Fruit fly (Drosophila melanogaster) whole organism, wandering third instar larva: ENCODE data around the gene Arv1.

Experiments
- Abd-B ChIP-seq: fragments of >200 bp; optimal IDR thresholded peaks from 2 replicates; lab custom pipeline; 2017; ENCODE audit warnings: missing biosample characterization, missing genetic modification characterization
- CG32264 ChIP-seq: fragments of 200-800 bp; sonication (Bioruptor generic); optimal IDR thresholded peaks from 2 replicates; lab custom pipeline; 2016; ENCODE audit warnings: missing biosample characterization, missing genetic modification characterization
- CG9705 ChIP-seq: fragments of 200-800 bp; sonication (Bioruptor generic); optimal IDR thresholded peaks from 2 replicates; lab custom pipeline; 2018; ENCODE audit warnings: missing biosample characterization, mild to moderate bottlenecking, missing genetic modification characterization
- CrebA ChIP-seq: fragments of 200-800 bp; sonication (Bioruptor generic); optimal IDR thresholded peaks from 2 replicates; lab custom pipeline; 2016; ENCODE audit warnings: missing biosample characterization, mild to moderate bottlenecking, missing genetic modification characterization, borderline replicate concordance
- Dfd ChIP-seq: fragments of >200 bp; optimal IDR thresholded peaks from 2 replicates; lab custom pipeline; 2017; ENCODE audit warnings: missing biosample characterization, missing genetic modification characterization
- Dif ChIP-seq: fragments of 200-275, 200-300 bp; sonication (Bioruptor generic); optimal IDR thresholded peaks from 2 replicates; lab custom pipeline; 2018; ENCODE audit warnings: missing biosample characterization, missing genetic modification characterization; ENCODE audit not compliant: partially characterized antibody
- GATAd ChIP-seq: sonication (Bioruptor generic); optimal IDR thresholded peaks from 2 replicates; lab custom pipeline; 2016; ENCODE audit warnings: missing biosample characterization, missing genetic modification characterization
- HLH106 ChIP-seq: fragments of 200-800 bp; optimal IDR thresholded peaks from 3 replicates; lab custom pipeline; 2019; ENCODE audit warnings: missing biosample characterization, mild to moderate bottlenecking, missing genetic modification characterization, moderate library complexity
- Hnf4 ChIP-seq: fragments of 200-800 bp; sonication (Bioruptor generic); optimal IDR thresholded peaks from 2 replicates; lab custom pipeline; 2016; ENCODE audit warnings: missing biosample characterization, mild to moderate bottlenecking, missing genetic modification characterization
- Hr78 ChIP-seq: fragments of >200 bp; optimal IDR thresholded peaks from 2 replicates; lab custom pipeline; 2017; ENCODE audit warnings: missing biosample characterization, missing genetic modification characterization
- Hr83 ChIP-seq: fragments of 200-300 bp; sonication (Bioruptor generic); optimal IDR thresholded peaks from 2 replicates; lab custom pipeline; 2016; ENCODE audit warnings: missing biosample characterization, mild to moderate bottlenecking, missing genetic modification characterization, moderate library complexity; ENCODE audit not compliant: poor library complexity, severe bottlenecking
- Jra ChIP-seq: sonication (Bioruptor generic); optimal IDR thresholded peaks from 2 replicates; lab custom pipeline; 2016; ENCODE audit warnings: missing biosample characterization, missing genetic modification characterization
- Mio ChIP-seq: sonication (Bioruptor generic); optimal IDR thresholded peaks from 2 replicates; lab custom pipeline; 2016; ENCODE audit warnings: missing biosample characterization, missing genetic modification characterization
- Myc ChIP-seq: fragments of >200 bp; optimal IDR thresholded peaks from 2 replicates; lab custom pipeline; 2017
- N ChIP-seq: fragments of >200 bp; optimal IDR thresholded peaks from 2 replicates; lab custom pipeline; 2018; ENCODE audit warnings: missing biosample characterization, missing external identifiers, missing genetic modification characterization
- OdsH ChIP-seq: fragments of 200-800 bp; sonication (Bioruptor generic); optimal IDR thresholded peaks from 2 replicates; lab custom pipeline; 2016; ENCODE audit warnings: missing biosample characterization, mild to moderate bottlenecking, missing genetic modification characterization
- Rel ChIP-seq, 2 experiments: fragments of 200-800 bp; sonication (Bioruptor generic) in 1 of 2; optimal IDR thresholded peaks; 2 replicates in 1 of 2; 3 replicates in 1 of 2; lab custom pipeline; 2016 to 2019; ENCODE audit warnings: mild to moderate bottlenecking in 2 of 2, missing biosample characterization in 2 of 2, missing genetic modification characterization in 2 of 2, moderate library complexity in 1 of 2
- Sp1 ChIP-seq: fragments of 200-800 bp; sonication (Bioruptor generic); optimal IDR thresholded peaks from 3 replicates; lab custom pipeline; 2019; ENCODE audit warnings: missing biosample characterization, mild to moderate bottlenecking, missing genetic modification characterization, moderate library complexity
- Vsx2 ChIP-seq: fragments of 200-300, 225-300 bp; sonication (Bioruptor generic); optimal IDR thresholded peaks from 2 replicates; lab custom pipeline; 2018; ENCODE audit warnings: missing biosample characterization, missing genetic modification characterization; ENCODE audit not compliant: partially characterized antibody
- br ChIP-seq: fragments of 200-800 bp; sonication (Bioruptor generic); optimal IDR thresholded peaks from 2 replicates; lab custom pipeline; 2016; ENCODE audit warnings: missing biosample characterization, missing genetic modification characterization
- brk ChIP-seq: fragments of 200-800 bp; sonication (Bioruptor generic); optimal IDR thresholded peaks from 2 replicates; lab custom pipeline; 2016; ENCODE audit warnings: missing biosample characterization, mild to moderate bottlenecking, missing genetic modification characterization
- dl ChIP-seq, 2 experiments: fragments of 175-275, 200-275 bp in 1 of 2; fragments of 200-275 bp in 1 of 2; sonication (Bioruptor generic); optimal IDR thresholded peaks; lab custom pipeline; 2018; ENCODE audit warnings: mild to moderate bottlenecking in 2 of 2, missing biosample characterization in 2 of 2, missing genetic modification characterization in 2 of 2, moderate library complexity in 2 of 2; ENCODE audit not compliant: partially characterized antibody in 2 of 2, insufficient read depth in 1 of 2
- dmrt93B ChIP-seq: fragments of 200-800 bp; sonication (Bioruptor generic); optimal IDR thresholded peaks from 2 replicates; lab custom pipeline; 2018; ENCODE audit warnings: missing biosample characterization, mild to moderate bottlenecking, missing genetic modification characterization
- dsf ChIP-seq: sonication (Bioruptor generic); optimal IDR thresholded peaks from 2 replicates; lab custom pipeline; 2016; ENCODE audit warnings: missing biosample characterization, missing genetic modification characterization, borderline replicate concordance
- ey ChIP-seq: fragments of 200-800 bp; sonication (Bioruptor generic); optimal IDR thresholded peaks from 2 replicates; lab custom pipeline; 2016; ENCODE audit warnings: missing biosample characterization, missing genetic modification characterization
- foxo ChIP-seq, 2 experiments: fragments of 200-800 bp; sonication (Bioruptor generic); optimal IDR thresholded peaks; 2 replicates in 1 of 2; 3 replicates in 1 of 2; lab custom pipeline; 2016 to 2017; ENCODE audit warnings: missing biosample characterization in 2 of 2, missing genetic modification characterization in 2 of 2
- fru ChIP-seq: fragments of 200-800 bp; sonication (Bioruptor generic); optimal IDR thresholded peaks from 3 replicates; lab custom pipeline; 2016; ENCODE audit warnings: missing biosample characterization, mild to moderate bottlenecking, missing genetic modification characterization
- h ChIP-seq: fragments of 200-800 bp; sonication (Bioruptor generic); optimal IDR thresholded peaks from 3 replicates; lab custom pipeline; 2016; ENCODE audit warnings: missing biosample characterization, mild to moderate bottlenecking, missing genetic modification characterization
- jim ChIP-seq: fragments of 175-275, 200-325 bp; sonication (Bioruptor generic); optimal IDR thresholded peaks from 2 replicates; lab custom pipeline; 2016; ENCODE audit warnings: missing biosample characterization, mild to moderate bottlenecking, missing genetic modification characterization
- lola ChIP-seq: fragments of >200 bp; optimal IDR thresholded peaks from 2 replicates; lab custom pipeline; 2017; ENCODE audit warnings: missing biosample characterization, missing genetic modification characterization
- pan ChIP-seq: fragments of >200 bp; optimal IDR thresholded peaks from 2 replicates; lab custom pipeline; 2017
- psq ChIP-seq: fragments of 200-800 bp; sonication (Bioruptor generic); optimal IDR thresholded peaks from 3 replicates; lab custom pipeline; 2017; ENCODE audit warnings: missing biosample characterization, mild to moderate bottlenecking, missing genetic modification characterization, moderate library complexity
- rgr ChIP-seq: fragments of 200-800 bp; sonication (Bioruptor generic); optimal IDR thresholded peaks from 3 replicates; lab custom pipeline; 2016; ENCODE audit warnings: missing biosample characterization, mild to moderate bottlenecking, missing genetic modification characterization
- sage ChIP-seq: fragments of 200-800 bp; sonication (Bioruptor generic); optimal IDR thresholded peaks from 2 replicates; lab custom pipeline; 2016; ENCODE audit warnings: missing biosample characterization, mild to moderate bottlenecking, missing genetic modification characterization
- sv ChIP-seq: fragments of 200-800 bp; sonication (Bioruptor generic); optimal IDR thresholded peaks from 3 replicates; lab custom pipeline; 2016; ENCODE audit warnings: missing biosample characterization, missing genetic modification characterization
- tai ChIP-seq: sonication (Bioruptor generic); optimal IDR thresholded peaks from 2 replicates; lab custom pipeline; 2016; ENCODE audit warnings: missing biosample characterization, missing genetic modification characterization
- usp ChIP-seq: fragments of >200 bp; optimal IDR thresholded peaks from 2 replicates; lab custom pipeline; 2017; ENCODE audit warnings: missing biosample characterization, missing genetic modification characterization
- woc ChIP-seq: sonication (Bioruptor generic); optimal IDR thresholded peaks from 2 replicates; lab custom pipeline; 2016; ENCODE audit warnings: missing biosample characterization, mild to moderate bottlenecking, missing genetic modification characterization

Arv1 gene

dm6 chr3L:21507955-21508354 lies 21.2 kb downstream of the Arv1 start:
- TF ChIP-seq CG9705 (GFP tag; lab: Kevin White, UChicago): no peak
- TF ChIP-seq Mio (GFP tag; lab: Kevin White, UChicago): no peak
- no peak for TF ChIP-seq CG32264 (GFP tag; lab: Kevin White, UChicago)
- no peak for TF ChIP-seq sage (GFP tag; lab: Kevin White, UChicago)
- no peak for TF ChIP-seq usp (GFP tag; lab: Kevin White, UChicago)
- TF ChIP-seq pan: no peak
- no peak for TF ChIP-seq Abd-B

DNA sequence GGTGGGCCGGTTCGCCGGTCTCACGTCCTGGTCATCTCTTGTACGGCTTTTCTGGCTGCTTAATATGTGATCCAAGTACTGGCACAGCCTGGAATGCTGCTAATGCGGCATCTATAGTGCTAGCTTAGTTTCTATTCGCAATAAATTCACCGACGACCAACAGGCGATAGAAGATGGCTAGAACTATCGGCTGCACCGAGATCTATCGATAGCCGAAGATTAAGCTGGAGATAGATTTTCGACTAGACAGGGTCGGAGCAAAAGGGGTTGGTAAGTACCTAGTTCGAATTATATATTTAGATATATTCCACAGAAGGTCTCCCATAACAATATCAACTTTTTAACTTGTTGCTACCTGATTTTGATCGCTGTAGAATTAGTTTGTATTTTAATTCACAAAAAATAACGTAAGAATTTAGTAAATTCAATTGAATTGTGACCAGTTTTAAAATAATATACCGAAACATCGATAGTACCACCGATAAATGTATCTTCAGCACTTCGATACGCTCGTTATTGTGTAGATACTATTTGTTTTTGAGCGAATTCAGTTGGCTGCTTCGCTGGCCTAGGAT lies 21.7 kb downstream of the Arv1 start, which contains the start of the genes Glg1 and M6:
TSS of gene Glg1 (minus strand) at position 185 of the 575 bp plus-strand sequence.
TSS of gene M6 (plus strand) at position 499 of the 575 bp plus-strand sequence.
- TF ChIP-seq brk (no peak), ey (GFP tag; lab: Kevin White, UChicago) (peak; percentile 72), Myc (lab: Kevin White, UChicago) (peak; percentile 25), psq (peak; percentile 59), Abd-B (no peak), Vsx2 (GFP tag; lab: Kevin White, UChicago) (no peak), dmrt93B (GFP tag; lab: Kevin White, UChicago) (no peak), tai (no peak), N (GFP tag; lab: Kevin White, UChicago) (no peak), Hr83 (GFP tag; lab: Kevin White, UChicago) (peak; percentile 64), Hr78 (GFP tag; lab: Kevin White, UChicago) (no peak), fru (GFP tag; lab: Kevin White, UChicago) (peak; percentile 73), rgr (GFP tag; lab: Kevin White, UChicago) (peak; percentile 75), lola (GFP tag; lab: Kevin White, UChicago) (no peak), Sp1 (peak; percentile 57), HLH106 (tag; lab: Kevin White, UChicago) (peak; percentile 66), dl (GFP tag; optimal IDR thresholded peaks at IDR 0.05; lab: Kevin White, UChicago; ENCODE audit: insufficient read depth in 1 of 2, partially characterized antibody in 2 of 2) (no peak), Dif (GFP tag; lab: Kevin White, UChicago) (no peak), CG32264 (GFP tag; lab: Kevin White, UChicago) (no peak), CrebA (GFP tag; lab: Kevin White, UChicago) (no peak), Dfd (GFP tag; lab: Kevin White, UChicago) (no peak), jim (GFP tag; lab: Kevin White, UChicago) (no peak), h (GFP tag; lab: Kevin White, UChicago) (peak; percentile 82), sv (GFP tag; lab: Kevin White, UChicago) (peak; percentile 57), GATAd (GFP tag; lab: Kevin White, UChicago) (no peak), pan (no peak), Hnf4 (peak; percentile 77), OdsH (GFP tag; lab: Kevin White, UChicago) (peak; percentile 59), Rel (GFP tag; optimal IDR thresholded peaks at IDR 0.05; lab: Kevin White, UChicago) (no peak), Rel (tag; optimal IDR thresholded peaks at IDR 0.05; lab: Kevin White, UChicago) (no peak), usp (GFP tag; lab: Kevin White, UChicago) (no peak), CG9705 (GFP tag; lab: Kevin White, UChicago) (peak; percentile 56), dsf (GFP tag; lab: Kevin White, UChicago) (peak; percentile 31), woc (GFP tag; lab: Kevin White, UChicago) (peak; percentile 88), foxo (GFP tag; optimal IDR thresholded peaks at IDR 0.05; lab: Kevin White, UChicago) (peak in 1 of 2 experiments; percentile 79), sage (GFP tag; lab: Kevin White, UChicago) (no peak), Mio (GFP tag; lab: Kevin White, UChicago) (no peak), Jra (GFP tag; lab: Kevin White, UChicago) (peak; percentile 60), br (GFP tag; lab: Kevin White, UChicago) (peak; percentile 67)
